Fruit fly (Drosophila melanogaster) whole organism, embryonic: ENCODE data around the gene CG11839.
A peak's percentile ranks its signal among the peaks of the same experiment; 100 is the strongest.

Source experiments
- Antp ChIP-seq: fragments of 200-800 bp; sonication (Bioruptor generic); optimal IDR thresholded peaks from 3 replicates; lab custom pipeline; 2016; ENCODE audit warnings: missing biosample characterization, missing genetic modification characterization
- Awh ChIP-seq: fragments of 200-800 bp; sonication (Bioruptor generic); IDR thresholded peaks from 2 replicates; pipeline ENCODE4, ENCODE4 v1.3.6; 2022; ENCODE audit warnings: missing biosample characterization, missing genetic modification characterization
- BEAF-32 ChIP-seq: fragments of 200-800 bp; sonication (Bioruptor generic); optimal IDR thresholded peaks from 3 replicates; lab custom pipeline; 2017; ENCODE audit warnings: missing biosample characterization, missing genetic modification characterization, mild to moderate bottlenecking, moderate library complexity, missing genetic modification reagents
- Bteb2 ChIP-seq: fragments of 200-800 bp; sonication (Bioruptor generic); optimal IDR thresholded peaks from 2 replicates; lab custom pipeline; 2016; ENCODE audit warnings: missing biosample characterization, missing genetic modification characterization
- CG10147 ChIP-seq: fragments of 200-800 bp; sonication (Bioruptor generic); optimal IDR thresholded peaks from 2 replicates; lab custom pipeline; 2019; ENCODE audit warnings: missing biosample characterization, mild to moderate bottlenecking, missing genetic modification characterization, moderate library complexity
- CG10321 ChIP-seq: fragments of 200-800 bp; sonication (Bioruptor generic); IDR thresholded peaks from 2 replicates; pipeline ENCODE4 v1.3.6; 2022; ENCODE audit warnings: missing biosample characterization, missing genetic modification characterization
- CG11504 ChIP-seq: fragments of 200-800 bp; sonication (Bioruptor generic); optimal IDR thresholded peaks from 3 replicates; lab custom pipeline; 2019; ENCODE audit warnings: missing biosample characterization, mild to moderate bottlenecking, missing genetic modification characterization, moderate library complexity
- CG11695 ChIP-seq: fragments of 200-800 bp; sonication (Bioruptor generic); IDR thresholded peaks from 3 replicates; pipeline ENCODE4 v1.3.6; 2022; ENCODE audit warnings: missing biosample characterization, missing genetic modification characterization
- CG12155 ChIP-seq: fragments of 200-800 bp; sonication (Bioruptor generic); optimal IDR thresholded peaks from 3 replicates; lab custom pipeline; 2016; ENCODE audit warnings: missing biosample characterization, missing genetic modification characterization
- CG12391 ChIP-seq: fragments of 200-800 bp; sonication (Bioruptor generic); optimal IDR thresholded peaks from 3 replicates; lab custom pipeline; 2018; ENCODE audit warnings: missing biosample characterization, mild to moderate bottlenecking, missing genetic modification characterization, moderate library complexity
- CG14710 ChIP-seq: fragments of 200-800 bp; sonication (Bioruptor generic); optimal IDR thresholded peaks from 3 replicates; lab custom pipeline; 2019; ENCODE audit warnings: missing biosample characterization, mild to moderate bottlenecking, missing genetic modification characterization, moderate library complexity
- CG15601 ChIP-seq: fragments of 200-800 bp; sonication (Bioruptor generic); optimal IDR thresholded peaks from 3 replicates; lab custom pipeline; 2019; ENCODE audit warnings: missing biosample characterization, mild to moderate bottlenecking, missing genetic modification characterization, moderate library complexity
- CG17568 ChIP-seq: fragments of 200-800 bp; sonication (Bioruptor generic); optimal IDR thresholded peaks from 2 replicates; lab custom pipeline; 2018; ENCODE audit warnings: missing biosample characterization, mild to moderate bottlenecking, missing genetic modification characterization, moderate library complexity
- CG1792 ChIP-seq: fragments of 200-800 bp; sonication (Bioruptor generic); optimal IDR thresholded peaks from 2 replicates; lab custom pipeline; 2016; ENCODE audit warnings: missing biosample characterization, missing genetic modification characterization
- CG18476 ChIP-seq: fragments of 200-800 bp; sonication (Bioruptor generic); optimal IDR thresholded peaks from 2 replicates; lab custom pipeline; 2016; ENCODE audit warnings: missing biosample characterization, mild to moderate bottlenecking, missing genetic modification characterization
- CG2120 ChIP-seq: fragments of 200-800 bp; sonication (Bioruptor generic); optimal IDR thresholded peaks from 3 replicates; lab custom pipeline; 2016; ENCODE audit warnings: missing biosample characterization, missing genetic modification characterization
- CG2875 ChIP-seq: fragments of 200-800 bp; sonication (Bioruptor generic); optimal IDR thresholded peaks from 2 replicates; lab custom pipeline; 2017; ENCODE audit warnings: missing biosample characterization, mild to moderate bottlenecking, missing genetic modification characterization, missing genetic modification reagents
- CG4617 ChIP-seq: fragments of 200-800 bp; sonication (Bioruptor generic); optimal IDR thresholded peaks from 3 replicates; lab custom pipeline; 2016; ENCODE audit warnings: missing biosample characterization, missing genetic modification characterization, borderline replicate concordance
- CG7357 ChIP-seq: fragments of 200-800 bp; sonication (Bioruptor generic); IDR thresholded peaks from 3 replicates; pipeline ENCODE4 v1.3.6; 2022; ENCODE audit warnings: missing biosample characterization, missing genetic modification characterization
- CG7987 ChIP-seq: fragments of 200-800 bp; sonication (Bioruptor generic); optimal IDR thresholded peaks from 2 replicates; lab custom pipeline; 2018; ENCODE audit warnings: missing biosample characterization, mild to moderate bottlenecking, missing genetic modification characterization, moderate library complexity
- CrebB ChIP-seq: fragments of 200-800 bp; sonication (Bioruptor generic); optimal IDR thresholded peaks from 3 replicates; lab custom pipeline; 2018; ENCODE audit warnings: missing biosample characterization, mild to moderate bottlenecking, missing genetic modification characterization
- Dad ChIP-seq: fragments of 200-800 bp; sonication (Bioruptor generic); optimal IDR thresholded peaks from 3 replicates; lab custom pipeline; 2016; ENCODE audit warnings: missing biosample characterization, missing genetic modification characterization
- Dp ChIP-seq: fragments of 200-800 bp; sonication (Bioruptor generic); optimal IDR thresholded peaks from 2 replicates; lab custom pipeline; 2018; ENCODE audit warnings: missing biosample characterization, mild to moderate bottlenecking, missing genetic modification characterization, moderate library complexity
- Dref ChIP-seq: fragments of 200-800 bp; sonication (Bioruptor generic); IDR thresholded peaks from 2 replicates; pipeline ENCODE4 v1.3.6; 2022; ENCODE audit warnings: missing biosample characterization, missing genetic modification characterization
- Eip74EF ChIP-seq, 2 experiments: fragments of 200-800 bp in 1 of 2; fragments of >200 bp in 1 of 2; sonication (Bioruptor generic) in 1 of 2; optimal IDR thresholded peaks; 2 replicates each; lab custom pipeline; 2017 to 2019; ENCODE audit warnings: missing biosample characterization in 2 of 2, missing genetic modification characterization in 2 of 2, mild to moderate bottlenecking in 1 of 2, moderate library complexity in 1 of 2
- Hsf ChIP-seq: fragments of 200-800 bp; sonication (Bioruptor generic); optimal IDR thresholded peaks from 3 replicates; lab custom pipeline; 2016; ENCODE audit warnings: missing biosample characterization, missing genetic modification characterization
- Lpt ChIP-seq: fragments of >200 bp; optimal IDR thresholded peaks from 2 replicates; lab custom pipeline; 2018; ENCODE audit warnings: missing biosample characterization, missing genetic modification characterization
- NfI ChIP-seq: fragments of 200-800 bp; sonication (Bioruptor generic); optimal IDR thresholded peaks from 3 replicates; lab custom pipeline; 2018; ENCODE audit warnings: missing biosample characterization, mild to moderate bottlenecking, missing genetic modification characterization, moderate library complexity
- Ssrp ChIP-seq: fragments of 200-800 bp; sonication (Bioruptor generic); optimal IDR thresholded peaks from 2 replicates; lab custom pipeline; 2018; ENCODE audit warnings: missing biosample characterization, mild to moderate bottlenecking, missing genetic modification characterization, moderate library complexity
- Tbp ChIP-seq: fragments of >200 bp; optimal IDR thresholded peaks from 2 replicates; lab custom pipeline; 2018; ENCODE audit warnings: missing biosample characterization, missing genetic modification characterization
- Xrp1 ChIP-seq: fragments of 200-800 bp; sonication (Bioruptor generic); IDR thresholded peaks from 2 replicates; pipeline ENCODE4 v1.3.6; 2022; ENCODE audit warnings: missing biosample characterization, missing genetic modification characterization
- ara ChIP-seq: fragments of 200-800 bp; sonication (Bioruptor generic); IDR thresholded peaks from 2 replicates; pipeline ENCODE4 v1.3.6; 2022; ENCODE audit warnings: missing biosample characterization, missing genetic modification characterization
- dm ChIP-seq: fragments of 200-800 bp; sonication (Bioruptor generic); optimal IDR thresholded peaks from 3 replicates; lab custom pipeline; 2016; ENCODE audit warnings: missing biosample characterization, missing genetic modification characterization
- fd64A ChIP-seq: fragments of 200-800 bp; sonication (Bioruptor generic); optimal IDR thresholded peaks from 3 replicates; lab custom pipeline; 2018; ENCODE audit warnings: missing biosample characterization, mild to moderate bottlenecking, missing genetic modification characterization
- gcm ChIP-seq: fragments of 200-800 bp; sonication (Bioruptor generic); optimal IDR thresholded peaks from 2 replicates; lab custom pipeline; 2019; ENCODE audit warnings: missing biosample characterization, mild to moderate bottlenecking, missing genetic modification characterization, moderate library complexity
- gcm2 ChIP-seq: fragments of 200-800 bp; sonication (Bioruptor generic); optimal IDR thresholded peaks from 2 replicates; lab custom pipeline; 2016; ENCODE audit warnings: missing biosample characterization, missing genetic modification characterization
- gsb ChIP-seq: fragments of 200-800 bp; sonication (Bioruptor generic); IDR thresholded peaks from 2 replicates; pipeline ENCODE4 v1.3.6; 2022; ENCODE audit warnings: missing biosample characterization, missing genetic modification characterization
- ind ChIP-seq: fragments of 200-800 bp; sonication (Bioruptor generic); optimal IDR thresholded peaks from 3 replicates; lab custom pipeline; 2016; ENCODE audit warnings: missing biosample characterization, missing genetic modification characterization
- kni ChIP-seq: fragments of 200-800 bp; sonication (Bioruptor generic); optimal IDR thresholded peaks from 3 replicates; lab custom pipeline; 2017; ENCODE audit warnings: mild to moderate bottlenecking, missing biosample characterization, missing genetic modification reagents, missing genetic modification characterization
- lilli ChIP-seq: fragments of 200-800 bp; sonication (Bioruptor generic); optimal IDR thresholded peaks from 3 replicates; lab custom pipeline; 2016; ENCODE audit warnings: missing biosample characterization, missing genetic modification characterization
- luna ChIP-seq: fragments of 200-800 bp; sonication (Bioruptor generic); optimal IDR thresholded peaks from 2 replicates; lab custom pipeline; 2016; ENCODE audit warnings: missing biosample characterization, missing genetic modification characterization
- nerfin-2 ChIP-seq: fragments of 200-800 bp; sonication (Bioruptor generic); IDR thresholded peaks from 2 replicates; pipeline ENCODE4 v1.3.6; 2022; ENCODE audit warnings: missing biosample characterization, missing genetic modification characterization; ENCODE audit not compliant: partially characterized antibody
- pb ChIP-seq: fragments of 200-800 bp; sonication (Bioruptor generic); optimal IDR thresholded peaks from 3 replicates; lab custom pipeline; 2016; ENCODE audit warnings: missing biosample characterization, missing genetic modification characterization
- peb ChIP-seq: fragments of 200-800 bp; sonication (Bioruptor generic); IDR thresholded peaks from 2 replicates; pipeline ENCODE4 v1.3.6; 2022; ENCODE audit warnings: missing biosample characterization, missing genetic modification characterization
- seq ChIP-seq: fragments of 200-800 bp; sonication (Bioruptor generic); IDR thresholded peaks from 2 replicates; pipeline ENCODE4 v1.3.6; 2022; ENCODE audit warnings: missing biosample characterization, missing genetic modification characterization
- sim ChIP-seq: fragments of 200-800 bp; sonication (Bioruptor generic); IDR thresholded peaks from 2 replicates; pipeline ENCODE4 v1.3.6; 2022; ENCODE audit warnings: missing biosample characterization, missing genetic modification characterization
- slou ChIP-seq: fragments of 200-800 bp; sonication (Bioruptor generic); optimal IDR thresholded peaks from 3 replicates; lab custom pipeline; 2016; ENCODE audit warnings: missing biosample characterization, missing genetic modification characterization
- sna ChIP-seq: fragments of 200-800 bp; sonication (Bioruptor generic); IDR thresholded peaks from 2 replicates; pipeline ENCODE4 v1.3.6; 2022; ENCODE audit warnings: missing biosample characterization, missing genetic modification characterization; ENCODE audit not compliant: partially characterized antibody
- zen2 ChIP-seq: fragments of 200-800 bp; sonication (Bioruptor generic); IDR thresholded peaks from 3 replicates; pipeline ENCODE4 v1.3.6; 2022; ENCODE audit warnings: missing biosample characterization, missing genetic modification characterization; ENCODE audit not compliant: partially characterized antibody

CG11839 gene

DNA sequence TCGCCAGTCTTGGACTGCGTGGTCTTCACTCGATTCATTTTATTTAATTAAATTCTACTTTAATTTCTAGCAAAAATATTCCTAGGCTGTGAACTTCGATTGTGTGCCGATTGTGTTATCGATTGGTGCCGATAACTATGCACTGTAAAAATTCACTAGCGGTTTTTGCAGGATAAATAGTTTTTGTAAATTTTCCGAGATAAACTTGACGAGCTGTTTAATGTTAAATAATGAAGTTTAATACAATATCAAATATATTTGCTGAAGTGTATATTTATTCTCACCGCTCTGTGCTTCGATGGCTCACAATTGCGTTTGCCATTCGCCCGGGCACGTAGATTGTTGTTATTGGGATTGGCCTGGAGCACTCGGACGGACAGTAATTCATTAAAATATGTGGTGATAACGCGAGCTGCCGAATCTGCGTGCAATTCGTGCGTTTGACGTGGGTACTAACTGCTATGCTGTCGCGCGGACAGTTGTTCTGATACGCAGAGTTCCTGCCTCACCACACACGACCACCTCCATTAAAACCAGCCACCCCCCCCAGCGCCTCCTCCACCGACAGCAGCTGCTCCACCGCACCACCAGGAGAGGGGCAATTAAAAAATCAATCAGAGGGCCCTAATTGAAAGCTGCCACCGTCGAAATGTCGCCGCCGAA is 44.7 kb upstream of the CG11839 start, which contains the start of the genes EMC6 and Hr96 (continued):
- TF ChIP-seq peb (GFP tag; lab: Robert Waterston, UW) (peak; percentile 47; the same call in 1 of the 2 replicates), sim (GFP tag; lab: Robert Waterston, UW) (peak; percentile 80), pb (GFP tag; lab: Kevin White, UChicago) (peak; percentile 69), gsb (GFP tag; lab: Robert Waterston, UW) (peak; percentile 91), Eip74EF (GFP tag; optimal IDR thresholded peaks at IDR 0.05; lab: Kevin White, UChicago) (no peak), CG14710 (tag; lab: Kevin White, UChicago) (peak; percentile 94), seq (GFP tag; lab: Robert Waterston, UW) (peak; percentile 89), sna (GFP tag; lab: Robert Waterston, UW) (peak; percentile 75; the same call in 1 of the 2 replicates), BEAF-32 (GFP tag; lab: Kevin White, UChicago) (peak; percentile 66), kni (GFP tag; lab: Kevin White, UChicago) (peak; percentile 76), CG10147 (GFP tag; lab: Kevin White, UChicago) (peak; percentile 90), CG11695 (GFP tag; lab: Robert Waterston, UW) (peak; percentile 87), Xrp1 (GFP tag; lab: Robert Waterston, UW) (peak; percentile 96), Awh (GFP tag; lab: Robert Waterston, UW) (peak; percentile 92), CG11504 (peak; percentile 90), fd64A (peak; percentile 76), Ssrp (peak; percentile 91), Dp (GFP tag; lab: Kevin White, UChicago) (peak; percentile 39), Antp (GFP tag; lab: Kevin White, UChicago) (peak; percentile 90), Bteb2 (peak; percentile 93), CG12155 (GFP tag; lab: Kevin White, UChicago) (peak; percentile 93), CG7357 (peak; percentile 82), slou (no peak), CG17568 (no peak), CG7987 (GFP tag; lab: Kevin White, UChicago) (peak; percentile 86), lilli (GFP tag; lab: Kevin White, UChicago) (peak; percentile 98), CG4617 (GFP tag; lab: Kevin White, UChicago) (peak; percentile 99), ind (GFP tag; lab: Kevin White, UChicago) (peak; percentile 94), CG10321 (GFP tag; lab: Robert Waterston, UW) (peak; percentile 75), dm (GFP tag; lab: Kevin White, UChicago) (peak; percentile 84), CG2875 (GFP tag; lab: Kevin White, UChicago) (peak; percentile 81), Lpt (GFP tag; lab: Kevin White, UChicago) (no peak), gcm2 (GFP tag; lab: Kevin White, UChicago) (peak; percentile 82), nerfin-2 (GFP tag; lab: Robert Waterston, UW) (peak; percentile 74; the same call in 1 of the 2 replicates), Hsf (GFP tag; lab: Kevin White, UChicago) (peak; percentile 96), CG2120 (GFP tag; lab: Kevin White, UChicago) (peak; percentile 97), NfI (GFP tag; lab: Kevin White, UChicago) (peak; percentile 94), Tbp (no peak), CG12391 (tag; lab: Kevin White, UChicago) (peak; percentile 96), CrebB (peak; percentile 92), CG1792 (GFP tag; lab: Kevin White, UChicago) (peak; percentile 87), CG15601 (tag; lab: Kevin White, UChicago) (peak; percentile 84), zen2 (GFP tag; lab: Robert Waterston, UW) (peak; percentile 50; the same call in 1 of the 3 replicates), ara (GFP tag; lab: Robert Waterston, UW) (peak; percentile 93), Dref (GFP tag; lab: Robert Waterston, UW) (peak; percentile 85), luna (GFP tag; lab: Kevin White, UChicago) (peak; percentile 89), CG18476 (GFP tag; lab: Kevin White, UChicago) (peak; percentile 94), Dad (peak; percentile 95), gcm (GFP tag; lab: Kevin White, UChicago) (peak; percentile 87)
